Worm (Caenorhabditis elegans) whole organism, young adult: Measurements from ENCODE around the gene grl-25.
A peak's percentile ranks its signal among the peaks of the same experiment; 100 is the strongest.

ENCODE experiments used
- F22D6.2 ChIP-seq: sonication (generic microtip); optimal IDR thresholded peaks from 2 replicates; lab custom pipeline; 2016; ENCODE audit warnings: mild to moderate bottlenecking, missing genetic modification characterization, missing compliant biosample characterization
- F23B12.7 ChIP-seq: sonication (generic microtip); optimal IDR thresholded peaks from 2 replicates; lab custom pipeline; 2017; ENCODE audit warnings: missing genetic modification characterization, mild to moderate bottlenecking, missing compliant biosample characterization, antibody characterized with exemption, moderate library complexity; ENCODE audit not compliant: insufficient read depth
- F37B4.10 ChIP-seq: fragments of 200-800 bp; sonication (Bioruptor generic); IDR thresholded peaks from 2 replicates; pipeline ENCODE4 v1.3.6; 2022; ENCODE audit warnings: missing genetic modification characterization, missing compliant biosample characterization
- F39B2.1 ChIP-seq: fragments of 200-800 bp; sonication (Bioruptor generic); IDR thresholded peaks from 2 replicates; pipeline ENCODE4 v1.3.6; 2022; ENCODE audit warnings: missing genetic modification reagents, missing genetic modification characterization, missing compliant biosample characterization
- F49E8.2 ChIP-seq: sonication (generic microtip); optimal IDR thresholded peaks from 3 replicates; lab custom pipeline; 2017; ENCODE audit warnings: missing genetic modification characterization, mild to moderate bottlenecking, missing compliant biosample characterization, antibody characterized with exemption, moderate library complexity; ENCODE audit not compliant: insufficient read depth
- F57A8.1 ChIP-seq: fragments of 200-800 bp; sonication (Bioruptor generic); optimal IDR thresholded peaks from 2 replicates; lab custom pipeline; 2018; ENCODE audit warnings: mild to moderate bottlenecking, missing genetic modification characterization, moderate library complexity, missing compliant biosample characterization
- K11D2.4 ChIP-seq: fragments of 200-800 bp; sonication (Bioruptor generic); IDR thresholded peaks from 2 replicates; pipeline ENCODE4 v1.3.6; 2022; ENCODE audit warnings: missing genetic modification reagents, missing genetic modification characterization, missing compliant biosample characterization
- K12H6.12 ChIP-seq: fragments of 200-800 bp; sonication (Bioruptor generic); optimal IDR thresholded peaks from 2 replicates; lab custom pipeline; 2018; ENCODE audit warnings: mild to moderate bottlenecking, missing genetic modification characterization, missing compliant biosample characterization
- Y67H2A.10 ChIP-seq: fragments of 200-800 bp; sonication (Bioruptor generic); conservative IDR thresholded peaks from 2 replicates; pipeline ENCODE4 v1.3.6; 2022; ENCODE audit warnings: missing genetic modification reagents, missing genetic modification characterization, missing compliant biosample characterization
- Y79H2A.3 ChIP-seq: fragments of 200-800 bp; sonication (Bioruptor generic); conservative IDR thresholded peaks from 2 replicates; pipeline ENCODE4 v1.3.6; 2022; ENCODE audit warnings: missing genetic modification reagents, missing genetic modification characterization, missing compliant biosample characterization
- Y95B8A.8 ChIP-seq: fragments of 200-800 bp; sonication (Bioruptor generic); IDR thresholded peaks from 2 replicates; pipeline ENCODE4 v1.3.6; 2022; ENCODE audit warnings: missing genetic modification reagents, missing genetic modification characterization, missing compliant biosample characterization
- ZK185.1 ChIP-seq: sonication (generic microtip); optimal IDR thresholded peaks from 2 replicates; lab custom pipeline; 2016; ENCODE audit warnings: mild to moderate bottlenecking, missing genetic modification characterization, missing compliant biosample characterization; ENCODE audit not compliant: poor library complexity, severe bottlenecking
- attf-6 ChIP-seq: fragments of 200-800 bp; sonication (Bioruptor generic); IDR thresholded peaks from 2 replicates; pipeline ENCODE4 v1.3.6; 2022; ENCODE audit warnings: missing genetic modification reagents, missing genetic modification characterization, missing compliant biosample characterization
- bed-2 ChIP-seq: fragments of 200-800 bp; sonication (Bioruptor generic); IDR thresholded peaks from 2 replicates; pipeline ENCODE4 v1.3.6; 2022; ENCODE audit warnings: missing genetic modification reagents, missing genetic modification characterization, missing compliant biosample characterization
- ceh-27 ChIP-seq: fragments of 200-800 bp; sonication (Bioruptor generic); optimal IDR thresholded peaks from 2 replicates; lab custom pipeline; 2018; ENCODE audit warnings: mild to moderate bottlenecking, missing genetic modification characterization, moderate library complexity, missing compliant biosample characterization
- dox-1 ChIP-seq: fragments of 200-800 bp; sonication (Bioruptor generic); IDR thresholded peaks from 2 replicates; pipeline ENCODE4 v1.3.6; 2022; ENCODE audit warnings: missing genetic modification reagents, missing genetic modification characterization, missing compliant biosample characterization
- egl-18 ChIP-seq: fragments of 200-800 bp; sonication (Bioruptor generic); IDR thresholded peaks from 2 replicates; pipeline ENCODE4 v1.3.6; 2022; ENCODE audit warnings: missing genetic modification reagents, missing genetic modification characterization, missing compliant biosample characterization
- egl-44 ChIP-seq: fragments of 200-800 bp; sonication (Bioruptor generic); IDR thresholded peaks from 2 replicates; pipeline ENCODE4 v1.3.6; 2022; ENCODE audit warnings: missing genetic modification reagents, missing genetic modification characterization, missing compliant biosample characterization
- ekl-4 ChIP-seq: fragments of 200-800 bp; sonication (Bioruptor generic); IDR thresholded peaks from 2 replicates; pipeline ENCODE4 v1.3.6; 2022; ENCODE audit warnings: missing genetic modification reagents, missing genetic modification characterization, missing compliant biosample characterization
- hlh-26 ChIP-seq: fragments of 200-800 bp; sonication (Bioruptor generic); conservative IDR thresholded peaks from 2 replicates; pipeline ENCODE4 v1.3.6; 2022; ENCODE audit warnings: missing genetic modification reagents, missing genetic modification characterization, missing compliant biosample characterization
- hmg-1.2 ChIP-seq: fragments of 200-800 bp; sonication (Bioruptor generic); IDR thresholded peaks from 2 replicates; pipeline ENCODE4 v1.3.6; 2022; ENCODE audit warnings: missing genetic modification reagents, missing genetic modification characterization, missing compliant biosample characterization
- hmg-20 ChIP-seq: fragments of 200-800 bp; sonication (Bioruptor generic); IDR thresholded peaks from 2 replicates; pipeline ENCODE4 v1.3.6; 2022; ENCODE audit warnings: missing genetic modification reagents, missing genetic modification characterization, missing compliant biosample characterization
- hrde-1 ChIP-seq: sonication (generic microtip); optimal IDR thresholded peaks from 2 replicates; lab custom pipeline; 2016; ENCODE audit warnings: missing genetic modification characterization, mild to moderate bottlenecking, missing compliant biosample characterization, moderate library complexity, missing genotype, missing genetic modification reagents, borderline replicate concordance
- hsf-1 ChIP-seq: fragments of 200-800 bp; sonication (Bioruptor generic); IDR thresholded peaks from 2 replicates; pipeline ENCODE4 v1.3.6; 2022; ENCODE audit warnings: missing genetic modification reagents, missing genetic modification characterization, missing compliant biosample characterization
- let-607 ChIP-seq, 2 experiments: fragments of 200-800 bp in 1 of 2; sonication (Bioruptor generic) in 1 of 2; sonication (generic microtip) in 1 of 2; optimal IDR thresholded peaks; 2 replicates each; lab custom pipeline; 2016 to 2018; ENCODE audit warnings: mild to moderate bottlenecking in 2 of 2, missing compliant biosample characterization in 2 of 2, missing genetic modification characterization in 2 of 2, moderate library complexity in 2 of 2, missing genotype in 1 of 2
- lin-35 ChIP-seq, 3 experiments: fragments of 150-350 bp in 2 of 3; sonication (generic microtip) in 1 of 3; optimal IDR thresholded peaks; 2 replicates each; lab custom pipeline; 2014 to 2018; ENCODE audit warnings: missing biosample characterization in 3 of 3, missing genetic modification characterization in 3 of 3, missing genetic modification reagents in 3 of 3
- lin-54 ChIP-seq: fragments of 200-800 bp; sonication (Bioruptor generic); optimal IDR thresholded peaks from 2 replicates; lab custom pipeline; 2018; ENCODE audit warnings: mild to moderate bottlenecking, missing genetic modification characterization, missing compliant biosample characterization
- lir-1 ChIP-seq: fragments of 200-800 bp; sonication (Bioruptor generic); conservative IDR thresholded peaks from 2 replicates; pipeline ENCODE4 v1.3.6; 2022; ENCODE audit warnings: missing genetic modification reagents, missing genetic modification characterization, missing compliant biosample characterization
- madf-10 ChIP-seq: sonication (generic microtip); optimal IDR thresholded peaks from 2 replicates; lab custom pipeline; 2016; ENCODE audit warnings: mild to moderate bottlenecking, missing genetic modification characterization, missing compliant biosample characterization
- madf-3 ChIP-seq: fragments of 200-800 bp; sonication (Bioruptor generic); IDR thresholded peaks from 2 replicates; pipeline ENCODE4 v1.3.6; 2022; ENCODE audit warnings: missing genetic modification reagents, missing genetic modification characterization, missing compliant biosample characterization
- madf-6 ChIP-seq: fragments of 200-800 bp; sonication (Bioruptor generic); IDR thresholded peaks from 2 replicates; pipeline ENCODE4 v1.3.6; 2022; ENCODE audit warnings: missing genetic modification reagents, missing genetic modification characterization, missing compliant biosample characterization
- mxl-1 ChIP-seq: sonication (generic microtip); optimal IDR thresholded peaks from 2 replicates; lab custom pipeline; 2016; ENCODE audit warnings: missing genetic modification characterization, missing compliant biosample characterization
- nfyb-1 ChIP-seq: fragments of 200-800 bp; sonication (Bioruptor generic); IDR thresholded peaks from 2 replicates; pipeline ENCODE4 v1.3.6; 2022; ENCODE audit warnings: missing genetic modification reagents, missing genetic modification characterization, missing compliant biosample characterization
- nhr-80 ChIP-seq: sonication (generic microtip); optimal IDR thresholded peaks from 2 replicates; lab custom pipeline; 2016; ENCODE audit warnings: missing genetic modification characterization, missing compliant biosample characterization
- nhr-90 ChIP-seq: sonication (generic microtip); optimal IDR thresholded peaks from 2 replicates; lab custom pipeline; 2016; ENCODE audit warnings: missing genotype, mild to moderate bottlenecking, missing genetic modification characterization, missing compliant biosample characterization
- repo-1 ChIP-seq: sonication (generic microtip); optimal IDR thresholded peaks from 2 replicates; lab custom pipeline; 2017; ENCODE audit warnings: mild to moderate bottlenecking, missing genetic modification characterization, missing compliant biosample characterization
- rpc-1 ChIP-seq, 2 experiments: fragments of 150-350 bp in 1 of 2; sonication (generic microtip) in 1 of 2; optimal IDR thresholded peaks; 2 replicates each; lab custom pipeline; 2014 to 2018; ENCODE audit warnings: missing biosample characterization in 1 of 2, missing genetic modification characterization in 1 of 2, missing genetic modification reagents in 1 of 2, missing genotype in 1 of 2
- sdz-38 ChIP-seq: sonication (generic microtip); optimal IDR thresholded peaks from 2 replicates; lab custom pipeline; 2016; ENCODE audit warnings: missing genotype, missing genetic modification characterization, missing compliant biosample characterization
- snpc-1.1 ChIP-seq: sonication (generic microtip); optimal IDR thresholded peaks from 2 replicates; lab custom pipeline; 2017; ENCODE audit warnings: missing genetic modification characterization, mild to moderate bottlenecking, missing compliant biosample characterization, antibody characterized with exemption, moderate library complexity, missing genotype, missing genetic modification reagents; ENCODE audit not compliant: insufficient read depth
- snpc-4 ChIP-seq, 5 experiments: fragments of 150-350 bp in 1 of 5; sonication (generic microtip) in 4 of 5; optimal IDR thresholded peaks; 2 replicates each; lab custom pipeline; 2014 to 2018; ENCODE audit warnings: missing genetic modification characterization in 5 of 5, missing biosample characterization in 3 of 5, antibody characterized with exemption in 2 of 5, mild to moderate bottlenecking in 2 of 5, missing compliant biosample characterization in 2 of 5, missing genotype in 2 of 5, moderate library complexity in 2 of 5, missing genetic modification reagents in 1 of 5
- tbx-9 ChIP-seq: sonication (generic microtip); optimal IDR thresholded peaks from 2 replicates; lab custom pipeline; 2016; ENCODE audit warnings: borderline replicate concordance, missing genetic modification characterization, inconsistent platforms, missing compliant biosample characterization
- tlf-1 ChIP-seq: fragments of 200-800 bp; sonication (Bioruptor generic); optimal IDR thresholded peaks from 2 replicates; lab custom pipeline; 2018; ENCODE audit warnings: mild to moderate bottlenecking, missing genetic modification characterization, missing compliant biosample characterization
- unc-130 ChIP-seq: sonication (generic microtip); optimal IDR thresholded peaks from 2 replicates; lab custom pipeline; 2016; ENCODE audit warnings: missing genetic modification reagents, missing genetic modification characterization, missing compliant biosample characterization
- xnd-1 ChIP-seq: sonication (generic microtip); optimal IDR thresholded peaks from 2 replicates; lab custom pipeline; 2016; ENCODE audit warnings: missing genotype, missing genetic modification reagents, missing genetic modification characterization, missing compliant biosample characterization
- ztf-18 ChIP-seq: sonication (generic microtip); optimal IDR thresholded peaks from 2 replicates; lab custom pipeline; 2016; ENCODE audit warnings: missing genotype, mild to moderate bottlenecking, missing genetic modification characterization, missing compliant biosample characterization
- ztf-25 ChIP-seq: fragments of 200-800 bp; sonication (Bioruptor generic); IDR thresholded peaks from 2 replicates; pipeline ENCODE4 v1.3.6; 2022; ENCODE audit warnings: missing genetic modification reagents, missing genetic modification characterization, missing compliant biosample characterization

The grl-25 gene

ce11 chrIII:8974835-8975234, 12.7 kb downstream of the grl-25 start:
- TF ChIP-seq F22D6.2 (tag; lab: Kevin White, UChicago), result peak; percentile 7
- 0 out of 2 replicates have a peak, but pooled peaks have one; percentile 39 for TF ChIP-seq dox-1 (GFP tag; lab: Robert Waterston, UW)
- no peak for TF ChIP-seq madf-10
- TF ChIP-seq xnd-1 (tag; lab: Kevin White, UChicago), result no peak
- TF ChIP-seq nhr-80 (tag; lab: Kevin White, UChicago), result no peak
- TF ChIP-seq nhr-90 (tag; lab: Kevin White, UChicago), result no peak
- no peak for TF ChIP-seq F37B4.10
- TF ChIP-seq let-607 (tag; optimal IDR thresholded peaks at IDR 0.05; lab: Kevin White, UChicago), result peak in 1 of 2 experiments; percentile 54
- TF ChIP-seq madf-6 (GFP tag; lab: Robert Waterston, UW), result 0 out of 2 replicates have a peak, but pooled peaks have one; percentile 31
- peak; percentile 6 for TF ChIP-seq lin-54 (GFP tag; lab: Kevin White, UChicago)
- no peak for TF ChIP-seq Y67H2A.10 (GFP tag; lab: Robert Waterston, UW)
- no peak for TF ChIP-seq rpc-1 (optimal IDR thresholded peaks at IDR 0.05; lab: Kevin White, UChicago)
- no peak for TF ChIP-seq rpc-1 (tag; optimal IDR thresholded peaks at IDR 0.05; lab: Kevin White, UChicago)
- TF ChIP-seq snpc-4 (GFP tag; optimal IDR thresholded peaks at IDR 0.05; lab: Kevin White, UChicago), result no peak
- TF ChIP-seq snpc-4 (tag; optimal IDR thresholded peaks at IDR 0.05; lab: Kevin White, UChicago), result no peak
- TF ChIP-seq Y79H2A.3 (GFP tag; lab: Robert Waterston, UW), result 0 out of 2 replicates have a peak, but pooled peaks have one; percentile 7
- TF ChIP-seq ceh-27, result no peak
- peak; percentile 70 for TF ChIP-seq repo-1 (tag; lab: Kevin White, UChicago)
- no peak for TF ChIP-seq hmg-20 (GFP tag; lab: Robert Waterston, UW)
- TF ChIP-seq F49E8.2 (tag; lab: Kevin White, UChicago), result no peak
- TF ChIP-seq tbx-9 (tag; lab: Kevin White, UChicago), result no peak
- TF ChIP-seq bed-2 (GFP tag; lab: Robert Waterston, UW), result no peak
- peak in 1 of 3 experiments; percentile 19 for TF ChIP-seq lin-35 (GFP tag; optimal IDR thresholded peaks at IDR 0.05; lab: Kevin White, UChicago)
- peak; percentile 50; the same call in 1 of the 2 replicates for TF ChIP-seq nfyb-1 (GFP tag; lab: Robert Waterston, UW)
- no peak for TF ChIP-seq K12H6.12
- no peak for TF ChIP-seq mxl-1
- TF ChIP-seq madf-3 (GFP tag; lab: Robert Waterston, UW), result peak; percentile 81; the same call in 1 of the 2 replicates
- TF ChIP-seq ztf-25, result no peak
- no peak for TF ChIP-seq hlh-26 (GFP tag; lab: Robert Waterston, UW)
- TF ChIP-seq egl-44, result no peak
- TF ChIP-seq tlf-1, result no peak
- peak; percentile 72; the same call in 1 of the 2 replicates for TF ChIP-seq Y95B8A.8
- TF ChIP-seq hmg-1.2 (GFP tag; lab: Robert Waterston, UW), result no peak
- TF ChIP-seq unc-130 (GFP tag; lab: Kevin White, UChicago), result no peak
- peak; percentile 25 for TF ChIP-seq hrde-1 (tag; lab: Kevin White, UChicago)
- TF ChIP-seq sdz-38 (tag; lab: Kevin White, UChicago), result no peak
- no peak for TF ChIP-seq K11D2.4
- peak; percentile 74; the same call in 1 of the 2 replicates for TF ChIP-seq ekl-4
- TF ChIP-seq hsf-1 (GFP tag; lab: Robert Waterston, UW), result peak; percentile 47; the same call in 1 of the 2 replicates
- no peak for TF ChIP-seq lir-1 (GFP tag; lab: Robert Waterston, UW)
- no peak for TF ChIP-seq F57A8.1 (GFP tag; lab: Kevin White, UChicago)
- no peak for TF ChIP-seq ZK185.1
- TF ChIP-seq ztf-18 (tag; lab: Kevin White, UChicago), result peak; percentile 17
- peak; percentile 23 for TF ChIP-seq F23B12.7 (tag; lab: Kevin White, UChicago)
- no peak for TF ChIP-seq egl-18 (GFP tag; lab: Robert Waterston, UW)
- no peak for TF ChIP-seq attf-6 (GFP tag; lab: Robert Waterston, UW)
- TF ChIP-seq F39B2.1 (GFP tag; lab: Robert Waterston, UW), result no peak
- TF ChIP-seq snpc-1.1 (tag; lab: Kevin White, UChicago), result no peak
